Fruit fly (Drosophila melanogaster) whole organism, adult: ENCODE data around the gene BthD.

Source experiments
- CG11617 ChIP-seq: fragments of 200-800 bp; sonication (Bioruptor generic); optimal IDR thresholded peaks from 2 replicates; lab custom pipeline; 2017; ENCODE audit warnings: mild to moderate bottlenecking, missing biosample characterization, missing genetic modification reagents, missing genetic modification characterization
- CG14711 ChIP-seq: fragments of 200-800 bp; sonication (Bioruptor generic); optimal IDR thresholded peaks from 2 replicates; lab custom pipeline; 2018; ENCODE audit warnings: missing biosample characterization, mild to moderate bottlenecking, missing genetic modification characterization, moderate library complexity
- CG5204 ChIP-seq: fragments of 200-800 bp; sonication (Bioruptor generic); optimal IDR thresholded peaks from 2 replicates; lab custom pipeline; 2016; ENCODE audit warnings: missing biosample characterization, missing genetic modification characterization
- Crg-1 ChIP-seq: fragments of 200-800 bp; sonication (Bioruptor generic); optimal IDR thresholded peaks from 2 replicates; lab custom pipeline; 2016; ENCODE audit warnings: missing biosample characterization, missing genetic modification characterization
- bab1 ChIP-seq: fragments of 200-800 bp; sonication (Bioruptor generic); optimal IDR thresholded peaks from 3 replicates; lab custom pipeline; 2019; ENCODE audit warnings: missing biosample characterization, mild to moderate bottlenecking, missing genetic modification characterization, moderate library complexity
- cic ChIP-seq: fragments of 200-800 bp; sonication (Bioruptor generic); optimal IDR thresholded peaks from 2 replicates; lab custom pipeline; 2017; ENCODE audit warnings: missing biosample characterization, mild to moderate bottlenecking, missing genetic modification characterization, moderate library complexity
- cnc ChIP-seq, 2 experiments: fragments of >200 bp; optimal IDR thresholded peaks; 2 replicates each; lab custom pipeline; 2017
- kay ChIP-seq: fragments of 200-800 bp; sonication (Bioruptor generic); peaks from one replicate; lab custom pipeline; 2016; ENCODE audit warnings: missing biosample characterization, missing genetic modification characterization, borderline replicate concordance
- pad ChIP-seq: fragments of 200-800 bp; sonication (Bioruptor generic); optimal IDR thresholded peaks from 3 replicates; lab custom pipeline; 2017; ENCODE audit warnings: missing biosample characterization, missing genetic modification characterization, mild to moderate bottlenecking, moderate library complexity, missing genetic modification reagents
- toe ChIP-seq: fragments of 200-800 bp; sonication (Bioruptor generic); optimal IDR thresholded peaks from 2 replicates; lab custom pipeline; 2016; ENCODE audit warnings: missing biosample characterization, missing genetic modification characterization

DNA sequence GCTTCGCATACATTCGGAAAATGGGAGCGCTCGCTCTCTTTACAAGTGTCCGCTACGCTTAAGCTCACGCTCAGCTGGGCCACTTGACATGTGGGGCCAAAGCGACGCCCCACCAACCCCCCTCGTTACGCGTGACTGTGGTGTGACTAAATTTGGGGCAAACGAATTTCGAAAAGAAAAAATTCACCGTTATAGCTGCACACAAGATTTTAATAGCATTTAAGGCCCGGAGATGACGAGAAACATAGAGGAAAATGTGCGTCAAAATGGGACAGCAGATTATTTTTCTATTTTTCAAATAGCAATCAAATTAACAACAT, 28.7 kb downstream of the BthD start:
- TF ChIP-seq bab1 (GFP tag; lab: Kevin White, UChicago), result no peak
- no peak for TF ChIP-seq CG14711 (tag; lab: Kevin White, UChicago)
- TF ChIP-seq cnc (optimal IDR thresholded peaks at IDR 0.05; lab: Kevin White, UChicago), result no peak
- no peak for TF ChIP-seq kay
- peak; percentile 58 for TF ChIP-seq pad (GFP tag; lab: Kevin White, UChicago)
- no peak for TF ChIP-seq Crg-1
- no peak for TF ChIP-seq cic
- no peak for TF ChIP-seq toe
- TF ChIP-seq CG5204, result no peak
- TF ChIP-seq CG11617 (GFP tag; lab: Kevin White, UChicago), result no peak
